Fruit fly (Drosophila melanogaster) whole organism, wandering third instar larva: ENCODE data around the gene SH3PX1.
A peak's percentile ranks its signal among the peaks of the same experiment; 100 is the strongest.

Source experiments
- Abd-B ChIP-seq: fragments of >200 bp; optimal IDR thresholded peaks from 2 replicates; lab custom pipeline; 2017; ENCODE audit warnings: missing biosample characterization, missing genetic modification characterization
- CG32264 ChIP-seq: fragments of 200-800 bp; sonication (Bioruptor generic); optimal IDR thresholded peaks from 2 replicates; lab custom pipeline; 2016; ENCODE audit warnings: missing biosample characterization, missing genetic modification characterization
- CrebA ChIP-seq: fragments of 200-800 bp; sonication (Bioruptor generic); optimal IDR thresholded peaks from 2 replicates; lab custom pipeline; 2016; ENCODE audit warnings: missing biosample characterization, mild to moderate bottlenecking, missing genetic modification characterization, borderline replicate concordance
- Dfd ChIP-seq: fragments of >200 bp; optimal IDR thresholded peaks from 2 replicates; lab custom pipeline; 2017; ENCODE audit warnings: missing biosample characterization, missing genetic modification characterization
- Dif ChIP-seq: fragments of 200-275, 200-300 bp; sonication (Bioruptor generic); optimal IDR thresholded peaks from 2 replicates; lab custom pipeline; 2018; ENCODE audit warnings: missing biosample characterization, missing genetic modification characterization; ENCODE audit not compliant: partially characterized antibody
- GATAd ChIP-seq: sonication (Bioruptor generic); optimal IDR thresholded peaks from 2 replicates; lab custom pipeline; 2016; ENCODE audit warnings: missing biosample characterization, missing genetic modification characterization
- HLH106 ChIP-seq: fragments of 200-800 bp; optimal IDR thresholded peaks from 3 replicates; lab custom pipeline; 2019; ENCODE audit warnings: missing biosample characterization, mild to moderate bottlenecking, missing genetic modification characterization, moderate library complexity
- Hr78 ChIP-seq: fragments of >200 bp; optimal IDR thresholded peaks from 2 replicates; lab custom pipeline; 2017; ENCODE audit warnings: missing biosample characterization, missing genetic modification characterization
- Hr83 ChIP-seq: fragments of 200-300 bp; sonication (Bioruptor generic); optimal IDR thresholded peaks from 2 replicates; lab custom pipeline; 2016; ENCODE audit warnings: missing biosample characterization, mild to moderate bottlenecking, missing genetic modification characterization, moderate library complexity; ENCODE audit not compliant: poor library complexity, severe bottlenecking
- Jra ChIP-seq: sonication (Bioruptor generic); optimal IDR thresholded peaks from 2 replicates; lab custom pipeline; 2016; ENCODE audit warnings: missing biosample characterization, missing genetic modification characterization
- Mio ChIP-seq: sonication (Bioruptor generic); optimal IDR thresholded peaks from 2 replicates; lab custom pipeline; 2016; ENCODE audit warnings: missing biosample characterization, missing genetic modification characterization
- Myc ChIP-seq: fragments of >200 bp; optimal IDR thresholded peaks from 2 replicates; lab custom pipeline; 2017
- N ChIP-seq: fragments of >200 bp; optimal IDR thresholded peaks from 2 replicates; lab custom pipeline; 2018; ENCODE audit warnings: missing biosample characterization, missing external identifiers, missing genetic modification characterization
- OdsH ChIP-seq: fragments of 200-800 bp; sonication (Bioruptor generic); optimal IDR thresholded peaks from 2 replicates; lab custom pipeline; 2016; ENCODE audit warnings: missing biosample characterization, mild to moderate bottlenecking, missing genetic modification characterization
- Rel ChIP-seq, 2 experiments: fragments of 200-800 bp; sonication (Bioruptor generic) in 1 of 2; optimal IDR thresholded peaks; 2 replicates in 1 of 2; 3 replicates in 1 of 2; lab custom pipeline; 2016 to 2019; ENCODE audit warnings: mild to moderate bottlenecking in 2 of 2, missing biosample characterization in 2 of 2, missing genetic modification characterization in 2 of 2, moderate library complexity in 1 of 2
- Sp1 ChIP-seq: fragments of 200-800 bp; sonication (Bioruptor generic); optimal IDR thresholded peaks from 3 replicates; lab custom pipeline; 2019; ENCODE audit warnings: missing biosample characterization, mild to moderate bottlenecking, missing genetic modification characterization, moderate library complexity
- Vsx2 ChIP-seq: fragments of 200-300, 225-300 bp; sonication (Bioruptor generic); optimal IDR thresholded peaks from 2 replicates; lab custom pipeline; 2018; ENCODE audit warnings: missing biosample characterization, missing genetic modification characterization; ENCODE audit not compliant: partially characterized antibody
- br ChIP-seq: fragments of 200-800 bp; sonication (Bioruptor generic); optimal IDR thresholded peaks from 2 replicates; lab custom pipeline; 2016; ENCODE audit warnings: missing biosample characterization, missing genetic modification characterization
- brk ChIP-seq: fragments of 200-800 bp; sonication (Bioruptor generic); optimal IDR thresholded peaks from 2 replicates; lab custom pipeline; 2016; ENCODE audit warnings: missing biosample characterization, mild to moderate bottlenecking, missing genetic modification characterization
- dl ChIP-seq, 2 experiments: fragments of 175-275, 200-275 bp in 1 of 2; fragments of 200-275 bp in 1 of 2; sonication (Bioruptor generic); optimal IDR thresholded peaks; lab custom pipeline; 2018; ENCODE audit warnings: mild to moderate bottlenecking in 2 of 2, missing biosample characterization in 2 of 2, missing genetic modification characterization in 2 of 2, moderate library complexity in 2 of 2; ENCODE audit not compliant: partially characterized antibody in 2 of 2, insufficient read depth in 1 of 2
- dsf ChIP-seq: sonication (Bioruptor generic); optimal IDR thresholded peaks from 2 replicates; lab custom pipeline; 2016; ENCODE audit warnings: missing biosample characterization, missing genetic modification characterization, borderline replicate concordance
- ey ChIP-seq: fragments of 200-800 bp; sonication (Bioruptor generic); optimal IDR thresholded peaks from 2 replicates; lab custom pipeline; 2016; ENCODE audit warnings: missing biosample characterization, missing genetic modification characterization
- foxo ChIP-seq, 2 experiments: fragments of 200-800 bp; sonication (Bioruptor generic); optimal IDR thresholded peaks; 2 replicates in 1 of 2; 3 replicates in 1 of 2; lab custom pipeline; 2016 to 2017; ENCODE audit warnings: missing biosample characterization in 2 of 2, missing genetic modification characterization in 2 of 2
- fru ChIP-seq: fragments of 200-800 bp; sonication (Bioruptor generic); optimal IDR thresholded peaks from 3 replicates; lab custom pipeline; 2016; ENCODE audit warnings: missing biosample characterization, mild to moderate bottlenecking, missing genetic modification characterization
- h ChIP-seq: fragments of 200-800 bp; sonication (Bioruptor generic); optimal IDR thresholded peaks from 3 replicates; lab custom pipeline; 2016; ENCODE audit warnings: missing biosample characterization, mild to moderate bottlenecking, missing genetic modification characterization
- jim ChIP-seq: fragments of 175-275, 200-325 bp; sonication (Bioruptor generic); optimal IDR thresholded peaks from 2 replicates; lab custom pipeline; 2016; ENCODE audit warnings: missing biosample characterization, mild to moderate bottlenecking, missing genetic modification characterization
- psq ChIP-seq: fragments of 200-800 bp; sonication (Bioruptor generic); optimal IDR thresholded peaks from 3 replicates; lab custom pipeline; 2017; ENCODE audit warnings: missing biosample characterization, mild to moderate bottlenecking, missing genetic modification characterization, moderate library complexity
- rgr ChIP-seq: fragments of 200-800 bp; sonication (Bioruptor generic); optimal IDR thresholded peaks from 3 replicates; lab custom pipeline; 2016; ENCODE audit warnings: missing biosample characterization, mild to moderate bottlenecking, missing genetic modification characterization
- sage ChIP-seq: fragments of 200-800 bp; sonication (Bioruptor generic); optimal IDR thresholded peaks from 2 replicates; lab custom pipeline; 2016; ENCODE audit warnings: missing biosample characterization, mild to moderate bottlenecking, missing genetic modification characterization
- sv ChIP-seq: fragments of 200-800 bp; sonication (Bioruptor generic); optimal IDR thresholded peaks from 3 replicates; lab custom pipeline; 2016; ENCODE audit warnings: missing biosample characterization, missing genetic modification characterization
- tai ChIP-seq: sonication (Bioruptor generic); optimal IDR thresholded peaks from 2 replicates; lab custom pipeline; 2016; ENCODE audit warnings: missing biosample characterization, missing genetic modification characterization
- usp ChIP-seq: fragments of >200 bp; optimal IDR thresholded peaks from 2 replicates; lab custom pipeline; 2017; ENCODE audit warnings: missing biosample characterization, missing genetic modification characterization
- woc ChIP-seq: sonication (Bioruptor generic); optimal IDR thresholded peaks from 2 replicates; lab custom pipeline; 2016; ENCODE audit warnings: missing biosample characterization, mild to moderate bottlenecking, missing genetic modification characterization

The SH3PX1 gene

dm6 chr3L:9695647-9696046 lies 18.0 kb downstream of the SH3PX1 start:
- TF ChIP-seq br (GFP tag; lab: Kevin White, UChicago): no peak
- no peak for TF ChIP-seq tai (GFP tag; lab: Kevin White, UChicago)
- no peak for TF ChIP-seq dsf (GFP tag; lab: Kevin White, UChicago)
- TF ChIP-seq Hr78 (GFP tag; lab: Kevin White, UChicago): no peak
- TF ChIP-seq woc (GFP tag; lab: Kevin White, UChicago): no peak
- no peak for TF ChIP-seq CrebA (GFP tag; lab: Kevin White, UChicago)
- TF ChIP-seq OdsH (GFP tag; lab: Kevin White, UChicago): peak; percentile 15
- TF ChIP-seq brk: peak; percentile 52
- no peak for TF ChIP-seq Dfd
- TF ChIP-seq Vsx2 (GFP tag; lab: Kevin White, UChicago): no peak
- no peak for TF ChIP-seq Abd-B
- TF ChIP-seq HLH106 (tag; lab: Kevin White, UChicago): no peak
- peak; percentile 25 for TF ChIP-seq fru (GFP tag; lab: Kevin White, UChicago)
- TF ChIP-seq jim: no peak
- TF ChIP-seq Sp1 (GFP tag; lab: Kevin White, UChicago): no peak
- no peak for TF ChIP-seq Hr83 (GFP tag; lab: Kevin White, UChicago)
- no peak for TF ChIP-seq sage
- no peak for TF ChIP-seq h (GFP tag; lab: Kevin White, UChicago)
- no peak for TF ChIP-seq Mio (GFP tag; lab: Kevin White, UChicago)
- peak in 1 of 2 experiments; percentile 35 for TF ChIP-seq foxo (GFP tag; optimal IDR thresholded peaks at IDR 0.05; lab: Kevin White, UChicago)
- no peak for TF ChIP-seq Dif (GFP tag; lab: Kevin White, UChicago)
- TF ChIP-seq rgr (GFP tag; lab: Kevin White, UChicago): peak; percentile 13
- peak; percentile 2 for TF ChIP-seq sv
- peak; percentile 23 for TF ChIP-seq Jra (GFP tag; lab: Kevin White, UChicago)
- no peak for TF ChIP-seq usp (GFP tag; lab: Kevin White, UChicago)
- no peak for TF ChIP-seq N
- no peak for TF ChIP-seq CG32264
- no peak for TF ChIP-seq Myc (lab: Kevin White, UChicago)

dm6 chr3L:9695242-9695641 lies 18.4 kb downstream of the SH3PX1 start:
- TF ChIP-seq dl (GFP tag; optimal IDR thresholded peaks at IDR 0.05; lab: Kevin White, UChicago; ENCODE audit: insufficient read depth in 1 of 2, partially characterized antibody in 2 of 2): peak; percentile 35 to 64
- TF ChIP-seq Myc (lab: Kevin White, UChicago): no peak
- TF ChIP-seq CG32264: no peak
- no peak for TF ChIP-seq psq (GFP tag; lab: Kevin White, UChicago)
- no peak for TF ChIP-seq CrebA (GFP tag; lab: Kevin White, UChicago)
- TF ChIP-seq HLH106 (tag; lab: Kevin White, UChicago): no peak
- TF ChIP-seq N: no peak
- TF ChIP-seq dsf (GFP tag; lab: Kevin White, UChicago): no peak
- TF ChIP-seq Dif (GFP tag; lab: Kevin White, UChicago): peak; percentile 66
- no peak for TF ChIP-seq OdsH (GFP tag; lab: Kevin White, UChicago)
- TF ChIP-seq, all 38 proteins: peak for 2

- TF ChIP-seq Rel (GFP tag; optimal IDR thresholded peaks at IDR 0.05; lab: Kevin White, UChicago): no peak
- TF ChIP-seq Rel (tag; optimal IDR thresholded peaks at IDR 0.05; lab: Kevin White, UChicago): no peak
- no peak for TF ChIP-seq GATAd (GFP tag; lab: Kevin White, UChicago)
- TF ChIP-seq woc (GFP tag; lab: Kevin White, UChicago): no peak
- no peak for TF ChIP-seq Hr83 (GFP tag; lab: Kevin White, UChicago)
- no peak for TF ChIP-seq Vsx2 (GFP tag; lab: Kevin White, UChicago)
- TF ChIP-seq CG32264: no peak
- TF ChIP-seq Mio (GFP tag; lab: Kevin White, UChicago): no peak
- TF ChIP-seq brk: no peak
- no peak for TF ChIP-seq Dif (GFP tag; lab: Kevin White, UChicago)
- TF ChIP-seq ey (GFP tag; lab: Kevin White, UChicago): no peak
- TF ChIP-seq usp (GFP tag; lab: Kevin White, UChicago): no peak
- no peak for TF ChIP-seq Hr78 (GFP tag; lab: Kevin White, UChicago)
- no peak for TF ChIP-seq foxo (GFP tag; optimal IDR thresholded peaks at IDR 0.05; lab: Kevin White, UChicago)
- TF ChIP-seq CrebA (GFP tag; lab: Kevin White, UChicago): no peak
These were observed 18.8 kb downstream of the SH3PX1 start for dm6 chr3L:9694867-9695236.
